Worm (Caenorhabditis elegans): ENCODE data around the gene unc-7.

The unc-7 gene

ce11 chrX:15167692-15168091, 20.2 kb upstream of the unc-7 start (continued):
- TF ChIP-seq nhr-102 (tag; optimal IDR thresholded peaks at IDR 0.05) = peak; percentile 53
- no peak for TF ChIP-seq unc-39 (tag; optimal IDR thresholded peaks at IDR 0.05)
- peak; percentile 71 for TF ChIP-seq dmd-6 (GFP tag; IDR thresholded peaks at IDR 0.05)
- TF ChIP-seq ama-1 (optimal IDR thresholded peaks at IDR 0.05) = no peak
- TF ChIP-seq nhr-28 (tag; optimal IDR thresholded peaks at IDR 0.05) = peak; percentile 77
- no peak for TF ChIP-seq mdt-29 (GFP tag; IDR thresholded peaks at IDR 0.05)
- no peak for TF ChIP-seq ces-1 (GFP tag; optimal IDR thresholded peaks at IDR 0.05)
- no peak for TF ChIP-seq gei-8 (GFP tag; optimal IDR thresholded peaks at IDR 0.05)
- TF ChIP-seq mxl-3 (GFP tag; optimal IDR thresholded peaks at IDR 0.05) = peak; percentile 11
- TF ChIP-seq mep-1 (tag; optimal IDR thresholded peaks at IDR 0.05) = no peak
- TF ChIP-seq hlh-11 (tag; optimal IDR thresholded peaks at IDR 0.05) = peak; percentile 51

- no peak for TF ChIP-seq daf-19 (GFP tag; conservative IDR thresholded peaks at IDR 0.05)
- TF ChIP-seq F26F4.8 (GFP tag; conservative IDR thresholded peaks at IDR 0.05) = no peak
- TF ChIP-seq php-3 (GFP tag; IDR thresholded peaks at IDR 0.05) = no peak
- TF ChIP-seq vab-7 (GFP tag; IDR thresholded peaks at IDR 0.05) = no peak
- TF ChIP-seq D1046.2 (GFP tag; IDR thresholded peaks at IDR 0.05) = no peak
- no peak for TF ChIP-seq gei-8 (GFP tag; optimal IDR thresholded peaks at IDR 0.05)
- TF ChIP-seq mes-2 (tag; optimal IDR thresholded peaks at IDR 0.05; ENCODE audit: poor library complexity, severe bottlenecking) = no peak
- TF ChIP-seq dpl-1 (GFP tag; optimal IDR thresholded peaks at IDR 0.05) = no peak
- TF ChIP-seq set-16 (GFP tag; IDR thresholded peaks at IDR 0.05) = no peak
- no peak for TF ChIP-seq F49E8.2 (tag; optimal IDR thresholded peaks at IDR 0.05; ENCODE audit: borderline replicate concordance)
Measured at ce11 chrX:15166122-15166521, 18.6 kb upstream of the unc-7 start, which contains the start of gene T10B10.8. Gene T10B10.8, minus strand, starts transcription at chrX:15166222.

- TF ChIP-seq daf-8 (GFP tag; IDR thresholded peaks at IDR 0.05) = no peak
- TF ChIP-seq hif-1 (tag; optimal IDR thresholded peaks at IDR 0.05) = no peak
- no peak for TF ChIP-seq Y48G9A.11 (GFP tag; IDR thresholded peaks at IDR 0.05)
- no peak for TF ChIP-seq dmd-8 (GFP tag; IDR thresholded peaks at IDR 0.05)
- TF ChIP-seq pqm-1 (tag; optimal IDR thresholded peaks at IDR 0.05) = no peak
- TF ChIP-seq lin-39 (tag; optimal IDR thresholded peaks at IDR 0.05) = no peak
- TF ChIP-seq F49E8.2 (tag; optimal IDR thresholded peaks at IDR 0.05; ENCODE audit: borderline replicate concordance) = no peak
- TF ChIP-seq nhr-10 (tag; optimal IDR thresholded peaks at IDR 0.05) = no peak
Measured at ce11 chrX:15164108-15164507, 16.6 kb upstream of the unc-7 start, which contains the start of gene T10B10.9. Gene T10B10.9, plus strand, starts transcription at chrX:15164408.

ce11 chrX:15163118-15163517, 15.6 kb upstream of the unc-7 start:
- TF ChIP-seq unc-62 (GFP tag; optimal IDR thresholded peaks at IDR 0.05 in 1 of 2) = peak in 1 of 2 experiments; percentile 96
- TF ChIP-seq unc-62 (tag; optimal IDR thresholded peaks at IDR 0.05) = no peak
- TF ChIP-seq aly-2 (tag; optimal IDR thresholded peaks at IDR 0.05) = no peak

ce11 chrX:15160923-15161322, 13.4 kb upstream of the unc-7 start:
- no peak for TF ChIP-seq lin-1 (GFP tag; IDR thresholded peaks at IDR 0.05)
- peak; percentile 36; the same call in 1 of the 2 replicates for TF ChIP-seq ceh-20 (GFP tag; IDR thresholded peaks at IDR 0.05)
- peak; percentile 23 for TF ChIP-seq cey-2 (tag; optimal IDR thresholded peaks at IDR 0.05; ENCODE audit: borderline replicate concordance, insufficient read depth)
- TF ChIP-seq ZK546.5 (tag; optimal IDR thresholded peaks at IDR 0.05) = no peak
- TF ChIP-seq tra-1 (GFP tag; IDR thresholded peaks at IDR 0.05) = peak; percentile 44; the same call in 1 of the 2 replicates
- no peak for TF ChIP-seq mdl-1 (tag; optimal IDR thresholded peaks at IDR 0.05)
- TF ChIP-seq nhr-28 (tag; optimal IDR thresholded peaks at IDR 0.05) = peak; percentile 2
- peak in 1 of 2 experiments; percentile 41 for TF ChIP-seq unc-62 (GFP tag; optimal IDR thresholded peaks at IDR 0.05 in 1 of 2)
- no peak for TF ChIP-seq unc-62 (tag; optimal IDR thresholded peaks at IDR 0.05)
- no peak for TF ChIP-seq nhr-76 (tag; optimal IDR thresholded peaks at IDR 0.05)
- no peak for TF ChIP-seq arid-1 (GFP tag; conservative IDR thresholded peaks at IDR 0.05)

Measured in whole organism, L4 larva.